Worm (Caenorhabditis elegans) whole organism, L2 larva: ENCODE results near the gene mig-13.

ENCODE experiments used
- R02D3.7 ChIP-seq: fragments of 150-350 bp; optimal IDR thresholded peaks from 2 replicates; lab custom pipeline; 2014; ENCODE audit warnings: missing biosample characterization, missing genetic modification characterization
- aly-2 ChIP-seq: fragments of 150-350 bp; optimal IDR thresholded peaks from 2 replicates; lab custom pipeline; 2014; ENCODE audit warnings: missing biosample characterization, missing genetic modification characterization
- ceh-82 ChIP-seq: fragments of 150-350 bp; optimal IDR thresholded peaks from 2 replicates; lab custom pipeline; 2014; ENCODE audit warnings: missing biosample characterization, missing genetic modification characterization
- elt-1 ChIP-seq: fragments of 150-350 bp; optimal IDR thresholded peaks from 2 replicates; lab custom pipeline; 2014; ENCODE audit warnings: missing biosample characterization, missing genetic modification characterization
- lin-39 ChIP-seq: fragments of 150-350 bp; optimal IDR thresholded peaks from 2 replicates; lab custom pipeline; 2014; ENCODE audit warnings: missing biosample characterization, missing genetic modification reagents, missing genetic modification characterization
- lsy-2 ChIP-seq, 2 experiments: fragments of 150-350 bp in 1 of 2; sonication (generic microtip) in 1 of 2; optimal IDR thresholded peaks; 2 replicates each; lab custom pipeline; 2014 to 2017; ENCODE audit warnings: missing biosample characterization in 2 of 2, missing genetic modification characterization in 2 of 2
- snpc-4 ChIP-seq: fragments of 150-350 bp; optimal IDR thresholded peaks from 2 replicates; lab custom pipeline; 2014; ENCODE audit warnings: missing biosample characterization, missing genetic modification characterization

ce11 chrX:4754725-4755124 lies 45.2 kb downstream of the mig-13 start, which contains the start of gene C39E6.2:
- TF ChIP-seq R02D3.7 (tag; lab: Kevin White, UChicago) (no peak), lin-39 (no peak), elt-1 (no peak), ceh-82 (tag; lab: Kevin White, UChicago) (no peak), aly-2 (tag; lab: Kevin White, UChicago) (no peak), snpc-4 (tag; lab: Kevin White, UChicago) (no peak), lsy-2 (tag; optimal IDR thresholded peaks at IDR 0.05; lab: Kevin White, UChicago) (no peak)
